Fruit fly (Drosophila melanogaster) whole organism: ENCODE measurements around the gene CG34462.

Experiments
- CG8478 ChIP-seq: fragments of >200 bp; optimal IDR thresholded peaks from 2 replicates; lab custom pipeline; 2018; ENCODE audit warnings: inconsistent platforms
- Dll ChIP-seq: fragments of >200 bp; optimal IDR thresholded peaks from 2 replicates; lab custom pipeline; 2017
- EcR ChIP-seq, 2 experiments: fragments of >200 bp; optimal IDR thresholded peaks; 2 replicates each; lab custom pipeline; 2017; ENCODE audit warnings: missing biosample characterization in 2 of 2, missing genetic modification characterization in 2 of 2, missing genetic modification reagents in 2 of 2
- pan ChIP-seq: fragments of >200 bp; optimal IDR thresholded peaks from 2 replicates; lab custom pipeline; 2017
- psq ChIP-seq: fragments of >200 bp; optimal IDR thresholded peaks from 2 replicates; lab custom pipeline; 2017
- usp ChIP-seq: fragments of >200 bp; optimal IDR thresholded peaks from 2 replicates; lab custom pipeline; 2017; ENCODE audit warnings: missing biosample characterization, missing genetic modification characterization, mixed read lengths

DNA sequence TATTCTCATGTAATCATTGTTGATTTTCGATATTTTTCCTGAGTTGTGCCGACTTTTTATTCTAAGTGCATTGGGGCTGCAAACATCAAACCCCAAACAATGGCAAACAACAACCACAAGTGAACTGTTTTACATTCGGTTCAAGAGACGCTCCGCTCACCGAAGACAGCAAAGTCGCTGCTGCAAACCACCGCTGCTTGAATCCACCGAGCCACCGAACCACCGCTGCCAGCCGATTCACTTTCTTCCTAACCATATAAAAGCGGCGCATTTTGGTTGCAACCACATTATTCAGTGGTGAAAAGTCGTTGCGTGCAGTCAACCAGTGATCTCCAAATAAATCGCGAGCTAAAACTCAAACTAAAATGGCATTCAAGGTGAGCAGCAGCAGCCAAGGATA is 8.0 kb downstream of the CG34462 start, which contains the start of gene Cpr66Cb:
- TF ChIP-seq CG8478 (lab: Kevin White, UChicago) (no peak), Dll (no peak), EcR (GFP tag; optimal IDR thresholded peaks at IDR 0.05; lab: Kevin White, UChicago) (no peak), pan (lab: Kevin White, UChicago) (no peak), psq (lab: Kevin White, UChicago) (no peak), usp (GFP tag; lab: Kevin White, UChicago) (no peak)
